Worm (Caenorhabditis elegans) whole organism, early embryonic: ENCODE results near the gene H10E21.4.

Experiments
- F13C5.2 ChIP-seq: sonication (generic microtip); optimal IDR thresholded peaks from 2 replicates; lab custom pipeline; 2017; ENCODE audit warnings: mild to moderate bottlenecking, missing genetic modification characterization, inconsistent platforms, missing compliant biosample characterization
- ama-1 ChIP-seq: fragments of 150-350 bp; optimal IDR thresholded peaks from 2 replicates; lab custom pipeline; 2014
- hmg-4 ChIP-seq: fragments of 200-800 bp; sonication (Bioruptor generic); optimal IDR thresholded peaks from 2 replicates; lab custom pipeline; 2018; ENCODE audit warnings: mild to moderate bottlenecking, missing genetic modification characterization, missing compliant biosample characterization
- pes-1 ChIP-seq: fragments of 200-800 bp; sonication (Bioruptor generic); IDR thresholded peaks from 2 replicates; pipeline ENCODE4 v1.3.6; 2022; ENCODE audit warnings: missing genetic modification reagents, missing genetic modification characterization, missing compliant biosample characterization
- scrt-1 ChIP-seq: fragments of 200-800 bp; sonication (Bioruptor generic); IDR thresholded peaks from 2 replicates; pipeline ENCODE4 v1.3.6; 2022; ENCODE audit warnings: missing genetic modification characterization, missing compliant biosample characterization
- tbx-37 ChIP-seq: fragments of 200-800 bp; sonication (Bioruptor generic); conservative IDR thresholded peaks from 2 replicates; pipeline ENCODE4 v1.3.6; 2022; ENCODE audit warnings: missing genetic modification reagents, missing genetic modification characterization, missing compliant biosample characterization

ce11 chrIII:38117-38516, 18.6 kb upstream of the H10E21.4 start, which contains the start of gene clp-10:
- TF ChIP-seq scrt-1 (GFP tag; lab: Robert Waterston, UW) (no peak), pes-1 (GFP tag; lab: Robert Waterston, UW) (no peak), ama-1 (lab: Kevin White, UChicago) (no peak), hmg-4 (no peak), tbx-37 (GFP tag; lab: Robert Waterston, UW) (no peak), F13C5.2 (tag; lab: Kevin White, UChicago) (no peak)
